Worm (Caenorhabditis elegans): ENCODE measurements around the gene M01H9.4.

- TF ChIP-seq nhr-129 (tag; optimal IDR thresholded peaks at IDR 0.05) (no peak), skn-1 (tag; optimal IDR thresholded peaks at IDR 0.05) (no peak), R02D3.7 (tag; optimal IDR thresholded peaks at IDR 0.05) (no peak), nhr-77 (tag; optimal IDR thresholded peaks at IDR 0.05) (no peak), fos-1 (tag; optimal IDR thresholded peaks at IDR 0.05) (no peak), lin-13 (GFP tag; optimal IDR thresholded peaks at IDR 0.05) (no peak), lin-39 (tag; optimal IDR thresholded peaks at IDR 0.05) (no peak), C34F6.9 (tag; optimal IDR thresholded peaks at IDR 0.05) (no peak), crh-2 (tag; optimal IDR thresholded peaks at IDR 0.05) (peak; percentile 14), nhr-11 (tag; optimal IDR thresholded peaks at IDR 0.05) (no peak)
Measured at ce11 chrIV:4511259-4511890, 28.7 kb upstream of the M01H9.4 start, which contains the start of the genes rfth-1 and ZK180.8.

Measured in whole organism, L2 larva.